Worm (Caenorhabditis elegans) whole organism, midembryonic: ENCODE data around the gene cutl-22.

Source experiments
- T22C8.4 ChIP-seq: fragments of 200-800 bp; sonication (Bioruptor generic); IDR thresholded peaks from 2 replicates; pipeline ENCODE4 v1.3.6; 2022; ENCODE audit warnings: missing genetic modification characterization, missing compliant biosample characterization
- tab-1 ChIP-seq: fragments of 200-800 bp; sonication (Bioruptor generic); IDR thresholded peaks from 2 replicates; pipeline ENCODE4 v1.3.6; 2022; ENCODE audit warnings: missing genetic modification characterization, missing compliant biosample characterization
- ztf-29 ChIP-seq: fragments of 200-800 bp; sonication (Bioruptor generic); IDR thresholded peaks from 2 replicates; pipeline ENCODE4 v1.3.6; 2022; ENCODE audit warnings: missing genetic modification reagents, missing genetic modification characterization, missing compliant biosample characterization

- TF ChIP-seq ztf-29 = no peak
- TF ChIP-seq T22C8.4 (GFP tag; lab: Robert Waterston, UW) = no peak
- TF ChIP-seq tab-1 (GFP tag; lab: Robert Waterston, UW) = no peak
Observed at ce11 chrV:1149734-1150669, 8.5 kb downstream of the cutl-22 start.
